Worm (Caenorhabditis elegans): Measurements from ENCODE around the gene panl-3.

DNA sequence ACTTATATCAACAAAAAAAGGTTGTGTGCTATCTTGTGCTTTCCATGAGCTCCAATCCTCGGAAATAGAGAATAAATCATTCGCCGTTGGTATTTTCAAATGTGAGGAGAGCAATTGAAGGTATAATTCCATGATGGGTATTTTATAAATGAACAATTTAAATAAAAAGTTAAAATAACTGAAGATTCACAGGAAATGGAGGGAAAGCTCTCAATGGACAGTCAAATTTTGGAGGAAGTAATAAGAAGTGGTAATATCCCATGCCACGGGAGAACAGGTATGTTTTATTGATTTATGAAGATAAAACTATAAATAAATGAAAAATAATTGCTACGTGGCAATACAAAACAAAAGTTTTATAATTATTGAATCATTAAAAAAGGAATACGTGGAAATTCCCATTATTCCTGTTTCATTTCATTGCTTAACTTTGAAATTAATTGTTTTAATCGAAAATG, 35.7 kb upstream of the panl-3 start:
- TF ChIP-seq him-1 (tag; optimal IDR thresholded peaks at IDR 0.05) (no peak), dao-5 (tag; optimal IDR thresholded peaks at IDR 0.05) (no peak), W03F9.2 (tag; optimal IDR thresholded peaks at IDR 0.05) (no peak)
